Worm (Caenorhabditis elegans) whole organism, midembryonic: Measurements from ENCODE around the gene sri-62.
A peak's percentile ranks its signal among the peaks of the same experiment; 100 is the strongest.

Source experiments
- T22C8.4 ChIP-seq: fragments of 200-800 bp; sonication (Bioruptor generic); IDR thresholded peaks from 2 replicates; pipeline ENCODE4 v1.3.6; 2022; ENCODE audit warnings: missing genetic modification characterization, missing compliant biosample characterization
- cog-1 ChIP-seq: sonication (generic microtip); optimal IDR thresholded peaks from 2 replicates; lab custom pipeline; 2016; ENCODE audit warnings: missing genetic modification characterization, missing compliant biosample characterization
- flt-1 ChIP-seq: fragments of 200-800 bp; sonication (Bioruptor generic); IDR thresholded peaks from 2 replicates; pipeline ENCODE4 v1.3.6; 2022; ENCODE audit warnings: missing genetic modification characterization, missing compliant biosample characterization
- klf-2 ChIP-seq: fragments of 200-800 bp; sonication (Bioruptor generic); conservative IDR thresholded peaks from 2 replicates; pipeline ENCODE4 v1.3.6; 2022; ENCODE audit warnings: missing genetic modification reagents, missing genetic modification characterization, missing compliant biosample characterization
- med-1 ChIP-seq: sonication (generic microtip); optimal IDR thresholded peaks from 2 replicates; lab custom pipeline; 2017; ENCODE audit warnings: missing genetic modification characterization, mild to moderate bottlenecking, missing compliant biosample characterization, antibody characterized with exemption, missing genetic modification reagents; ENCODE audit not compliant: insufficient read depth
- ref-1 ChIP-seq: fragments of 200-800 bp; sonication (Bioruptor generic); conservative IDR thresholded peaks from 2 replicates; pipeline ENCODE4 v1.3.6; 2022; ENCODE audit warnings: missing genetic modification reagents, missing genetic modification characterization, missing compliant biosample characterization
- tab-1 ChIP-seq: fragments of 200-800 bp; sonication (Bioruptor generic); IDR thresholded peaks from 2 replicates; pipeline ENCODE4 v1.3.6; 2022; ENCODE audit warnings: missing genetic modification characterization, missing compliant biosample characterization
- ztf-23 ChIP-seq: fragments of 200-800 bp; sonication (Bioruptor generic); IDR thresholded peaks from 2 replicates; pipeline ENCODE4 v1.3.6; 2022; ENCODE audit warnings: missing genetic modification reagents, missing genetic modification characterization, missing compliant biosample characterization
- ztf-29 ChIP-seq: fragments of 200-800 bp; sonication (Bioruptor generic); IDR thresholded peaks from 2 replicates; pipeline ENCODE4 v1.3.6; 2022; ENCODE audit warnings: missing genetic modification reagents, missing genetic modification characterization, missing compliant biosample characterization

The sri-62 gene

ce11 chrII:2698378-2698777 lies at the start of gene sri-62:
TSS of gene sri-62 (minus strand) at chrII:2698478.
- TF ChIP-seq ztf-23 (GFP tag; lab: Robert Waterston, UW) (no peak), flt-1 (GFP tag; lab: Robert Waterston, UW) (no peak), med-1 (GFP tag; lab: Kevin White, UChicago) (no peak), cog-1 (tag; lab: Kevin White, UChicago) (no peak), ztf-29 (GFP tag; lab: Robert Waterston, UW) (no peak), klf-2 (GFP tag; lab: Robert Waterston, UW) (no peak), T22C8.4 (GFP tag; lab: Robert Waterston, UW) (no peak), tab-1 (GFP tag; lab: Robert Waterston, UW) (no peak), ref-1 (no peak)

- TF ChIP-seq ztf-29 (GFP tag; lab: Robert Waterston, UW), result no peak
- TF ChIP-seq ztf-23 (GFP tag; lab: Robert Waterston, UW), result no peak
- TF ChIP-seq med-1 (GFP tag; lab: Kevin White, UChicago), result no peak
- TF ChIP-seq flt-1 (GFP tag; lab: Robert Waterston, UW), result no peak
- TF ChIP-seq cog-1 (tag; lab: Kevin White, UChicago), result no peak
- TF ChIP-seq tab-1 (GFP tag; lab: Robert Waterston, UW), result no peak
- no peak for TF ChIP-seq ref-1
- TF ChIP-seq T22C8.4 (GFP tag; lab: Robert Waterston, UW), result no peak
- TF ChIP-seq klf-2 (GFP tag; lab: Robert Waterston, UW), result no peak
These were observed 44.0 kb upstream of the sri-62 start, which contains the start of gene T05A8.7 for ce11 chrII:2742251-2742650. TSS of gene T05A8.7 (minus strand) at chrII:2742351.

- TF ChIP-seq cog-1 (tag; lab: Kevin White, UChicago) (no peak), ref-1 (no peak), med-1 (GFP tag; lab: Kevin White, UChicago) (no peak), ztf-29 (GFP tag; lab: Robert Waterston, UW) (no peak), flt-1 (GFP tag; lab: Robert Waterston, UW) (no peak), tab-1 (GFP tag; lab: Robert Waterston, UW) (no peak), T22C8.4 (GFP tag; lab: Robert Waterston, UW) (no peak), ztf-23 (GFP tag; lab: Robert Waterston, UW) (no peak), klf-2 (GFP tag; lab: Robert Waterston, UW) (no peak)
These were observed 43.1 kb upstream of the sri-62 start for ce11 chrII:2741405-2741804.

ce11 chrII:2739619-2740018 lies 41.3 kb upstream of the sri-62 start, which contains the start of gene T05A8.6:
TSS of gene T05A8.6 (minus strand) at chrII:2739719.
- TF ChIP-seq ref-1 (no peak), ztf-23 (GFP tag; lab: Robert Waterston, UW) (no peak), T22C8.4 (GFP tag; lab: Robert Waterston, UW) (no peak), cog-1 (tag; lab: Kevin White, UChicago) (no peak), tab-1 (GFP tag; lab: Robert Waterston, UW) (no peak), klf-2 (GFP tag; lab: Robert Waterston, UW) (no peak), flt-1 (GFP tag; lab: Robert Waterston, UW) (no peak), ztf-29 (GFP tag; lab: Robert Waterston, UW) (no peak), med-1 (GFP tag; lab: Kevin White, UChicago) (no peak)

- TF ChIP-seq tab-1 (GFP tag; lab: Robert Waterston, UW) (0 out of 2 replicates have a peak, but pooled peaks have one; percentile 16), flt-1 (GFP tag; lab: Robert Waterston, UW) (no peak)
These were observed 38.7 kb upstream of the sri-62 start for ce11 chrII:2736938-2737337.

ce11 chrII:2736156-2736728 lies 38.0 kb upstream of the sri-62 start, which contains the start of gene T05A8.8:
TSS of gene T05A8.8 (plus strand) at chrII:2736678.
- TF ChIP-seq ref-1, result no peak
- TF ChIP-seq klf-2 (GFP tag; lab: Robert Waterston, UW), result no peak
- no peak for TF ChIP-seq med-1 (GFP tag; lab: Kevin White, UChicago)
- TF ChIP-seq T22C8.4 (GFP tag; lab: Robert Waterston, UW), result no peak
- TF ChIP-seq ztf-29 (GFP tag; lab: Robert Waterston, UW), result no peak
- no peak for TF ChIP-seq cog-1 (tag; lab: Kevin White, UChicago)
- no peak for TF ChIP-seq tab-1 (GFP tag; lab: Robert Waterston, UW)
- TF ChIP-seq ztf-23 (GFP tag; lab: Robert Waterston, UW), result no peak
- no peak for TF ChIP-seq flt-1 (GFP tag; lab: Robert Waterston, UW)

- no peak for TF ChIP-seq ref-1
These were observed 37.4 kb upstream of the sri-62 start for ce11 chrII:2735644-2736043.

- TF ChIP-seq med-1 (GFP tag; lab: Kevin White, UChicago) (no peak), cog-1 (tag; lab: Kevin White, UChicago) (no peak), T22C8.4 (GFP tag; lab: Robert Waterston, UW) (no peak), ref-1 (no peak), tab-1 (GFP tag; lab: Robert Waterston, UW) (no peak), klf-2 (GFP tag; lab: Robert Waterston, UW) (no peak), ztf-29 (GFP tag; lab: Robert Waterston, UW) (no peak), ztf-23 (GFP tag; lab: Robert Waterston, UW) (no peak), flt-1 (GFP tag; lab: Robert Waterston, UW) (no peak)
These were observed 36.9 kb upstream of the sri-62 start, which contains the start of gene wdr-31 for ce11 chrII:2735192-2735591. TSS of gene wdr-31 (minus strand) at chrII:2735292.

ce11 chrII:2734735-2735134 lies 36.5 kb upstream of the sri-62 start:
- TF ChIP-seq ref-1, result no peak
- no peak for TF ChIP-seq klf-2 (GFP tag; lab: Robert Waterston, UW)
- TF ChIP-seq ztf-23 (GFP tag; lab: Robert Waterston, UW), result no peak
- TF ChIP-seq ztf-29 (GFP tag; lab: Robert Waterston, UW), result no peak
- TF ChIP-seq med-1 (GFP tag; lab: Kevin White, UChicago), result no peak
- TF ChIP-seq cog-1 (tag; lab: Kevin White, UChicago), result no peak
- TF ChIP-seq T22C8.4 (GFP tag; lab: Robert Waterston, UW), result no peak
- no peak for TF ChIP-seq flt-1 (GFP tag; lab: Robert Waterston, UW)
- TF ChIP-seq tab-1 (GFP tag; lab: Robert Waterston, UW), result no peak
